Fruit fly (Drosophila melanogaster) whole organism, prepupa: ENCODE measurements around the gene TwdlC.
A peak's percentile ranks its signal among the peaks of the same experiment; 100 is the strongest.

Experiments used
- CG11902 ChIP-seq: fragments of 200-800 bp; sonication (Bioruptor generic); optimal IDR thresholded peaks from 3 replicates; lab custom pipeline; 2016; ENCODE audit warnings: missing biosample characterization, missing genetic modification characterization
- CG6808 ChIP-seq: fragments of 200-800 bp; sonication (Bioruptor generic); optimal IDR thresholded peaks from 3 replicates; lab custom pipeline; 2017; ENCODE audit warnings: missing biosample characterization, missing genetic modification characterization, mild to moderate bottlenecking, moderate library complexity, missing genetic modification reagents
- CG8119 ChIP-seq: fragments of 200-800 bp; sonication (Bioruptor generic); IDR thresholded peaks from 3 replicates; pipeline ENCODE4 v1.3.6; 2022; ENCODE audit warnings: missing biosample characterization, missing genetic modification characterization
- CG8632 ChIP-seq: fragments of 200-800 bp; sonication (Bioruptor generic); optimal IDR thresholded peaks from 3 replicates; lab custom pipeline; 2016; ENCODE audit warnings: missing biosample characterization, missing genetic modification characterization
- Ets21C ChIP-seq: fragments of 200-800 bp; sonication (Bioruptor generic); optimal IDR thresholded peaks from 3 replicates; lab custom pipeline; 2016; ENCODE audit warnings: missing biosample characterization, missing genetic modification characterization
- Gug ChIP-seq: fragments of 200-800 bp; sonication (Bioruptor generic); IDR thresholded peaks from 2 replicates; pipeline ENCODE4 v1.3.6; 2022; ENCODE audit warnings: missing biosample characterization, missing genetic modification characterization
- Hr4 ChIP-seq: fragments of 200-800 bp; sonication (Bioruptor generic); optimal IDR thresholded peaks from 3 replicates; lab custom pipeline; 2016; ENCODE audit warnings: missing biosample characterization, missing genetic modification characterization
- Lpt ChIP-seq: fragments of 200-800 bp; sonication (Bioruptor generic); optimal IDR thresholded peaks from 3 replicates; lab custom pipeline; 2016; ENCODE audit warnings: missing biosample characterization, missing genetic modification characterization
- cyc ChIP-seq: fragments of 200-800 bp; sonication (Bioruptor generic); optimal IDR thresholded peaks from 3 replicates; lab custom pipeline; 2016; ENCODE audit warnings: missing biosample characterization, missing genetic modification characterization
- dac ChIP-seq: fragments of 200-800 bp; sonication (Bioruptor generic); optimal IDR thresholded peaks from 2 replicates; lab custom pipeline; 2017; ENCODE audit warnings: missing biosample characterization, mild to moderate bottlenecking, missing genetic modification characterization
- eg ChIP-seq: fragments of 200-800 bp; sonication (Bioruptor generic); IDR thresholded peaks from 3 replicates; pipeline ENCODE4 v1.3.6; 2022; ENCODE audit warnings: missing biosample characterization, missing genetic modification characterization
- fd85E ChIP-seq: fragments of 200-800 bp; sonication (Bioruptor generic); optimal IDR thresholded peaks from 3 replicates; lab custom pipeline; 2016; ENCODE audit warnings: missing biosample characterization, missing genetic modification characterization
- fkh ChIP-seq: fragments of 200-800 bp; sonication (Bioruptor generic); optimal IDR thresholded peaks from 3 replicates; lab custom pipeline; 2017; ENCODE audit warnings: missing biosample characterization, mild to moderate bottlenecking, missing genetic modification characterization, moderate library complexity

DNA sequence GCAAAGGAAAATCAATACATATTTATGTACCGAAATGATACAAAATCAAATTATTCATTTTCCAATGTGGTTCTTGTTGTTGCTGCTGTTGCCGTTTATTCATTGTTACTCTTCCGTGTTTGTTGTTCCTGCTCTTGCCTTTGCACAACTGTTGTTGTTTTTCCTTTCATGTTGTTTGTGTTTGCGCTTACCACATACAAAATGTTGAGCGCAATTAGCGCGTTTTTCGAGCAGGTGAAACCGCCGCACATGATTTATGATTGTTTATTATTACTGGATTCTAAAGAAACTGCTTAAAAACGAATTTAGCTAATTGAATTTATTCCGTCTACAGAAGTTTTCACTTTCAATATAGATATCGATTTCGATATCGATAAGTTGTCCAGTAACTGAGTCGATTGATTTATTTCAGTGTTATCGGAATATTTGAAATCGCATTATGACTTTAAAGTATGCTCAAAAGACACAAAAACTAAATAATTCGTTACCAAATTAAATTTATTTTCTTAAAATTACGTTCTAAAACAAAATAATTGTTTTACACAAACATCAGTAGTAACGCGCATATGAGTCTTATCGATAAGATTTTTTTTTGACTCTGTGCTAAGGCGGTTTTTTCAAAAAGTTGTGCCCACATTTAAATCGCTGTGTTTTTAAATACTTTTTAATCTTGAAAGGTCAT is 30.0 kb upstream of the TwdlC start, which contains the start of gene Tsp97E:
- TF ChIP-seq Hr4 (GFP tag; lab: Kevin White, UChicago) (no peak), CG8632 (GFP tag; lab: Kevin White, UChicago) (no peak), cyc (GFP tag; lab: Kevin White, UChicago) (no peak), Ets21C (GFP tag; lab: Kevin White, UChicago) (no peak), fd85E (no peak), CG8119 (GFP tag; lab: Robert Waterston, UW) (no peak), CG6808 (no peak), dac (GFP tag; lab: Kevin White, UChicago) (no peak), eg (GFP tag; lab: Robert Waterston, UW) (no peak), CG11902 (GFP tag; lab: Kevin White, UChicago) (no peak), Gug (GFP tag; lab: Robert Waterston, UW) (no peak), fkh (GFP tag; lab: Kevin White, UChicago) (peak; percentile 58), Lpt (GFP tag; lab: Kevin White, UChicago) (no peak)
